Worm (Caenorhabditis elegans): ENCODE measurements around the gene iff-1.

Gene iff-1

ce11 chrIII:9702665-9703252 is 44.2 kb downstream of the iff-1 start:
- peak; percentile 6 for TF ChIP-seq elt-2 (tag; optimal IDR thresholded peaks at IDR 0.05)
- TF ChIP-seq R02D3.7 (tag; optimal IDR thresholded peaks at IDR 0.05), result no peak
- no peak for TF ChIP-seq snpc-4 (tag; optimal IDR thresholded peaks at IDR 0.05)
- TF ChIP-seq nhr-77 (tag; optimal IDR thresholded peaks at IDR 0.05), result no peak
- no peak for TF ChIP-seq tbx-2 (tag; optimal IDR thresholded peaks at IDR 0.05)
- TF ChIP-seq ZK546.5 (tag; optimal IDR thresholded peaks at IDR 0.05), result no peak
- TF ChIP-seq nhr-237 (tag; optimal IDR thresholded peaks at IDR 0.05), result no peak
- TF ChIP-seq skn-1 (tag; optimal IDR thresholded peaks at IDR 0.05), result no peak
- no peak for TF ChIP-seq nhr-11 (tag; optimal IDR thresholded peaks at IDR 0.05)
- no peak for TF ChIP-seq egl-27 (tag; optimal IDR thresholded peaks at IDR 0.05)
- no peak for TF ChIP-seq daf-12 (tag; optimal IDR thresholded peaks at IDR 0.05)
- TF ChIP-seq nhr-28 (tag; optimal IDR thresholded peaks at IDR 0.05), result no peak
- no peak for TF ChIP-seq ama-1 (optimal IDR thresholded peaks at IDR 0.05)
- no peak for TF ChIP-seq nhr-76 (tag; optimal IDR thresholded peaks at IDR 0.05)
- peak; percentile 3 for TF ChIP-seq nfya-1 (tag; optimal IDR thresholded peaks at IDR 0.05; ENCODE audit: insufficient read depth)
- no peak for TF ChIP-seq fkh-2 (tag; optimal IDR thresholded peaks at IDR 0.05)
- peak; percentile 68 for TF ChIP-seq pha-4 (tag; optimal IDR thresholded peaks at IDR 0.05)
- no peak for TF ChIP-seq nhr-67 (tag; optimal IDR thresholded peaks at IDR 0.05)
- TF ChIP-seq eor-1 (tag; optimal IDR thresholded peaks at IDR 0.05), result no peak
- TF ChIP-seq unc-62 (GFP tag; optimal IDR thresholded peaks at IDR 0.05), result peak; percentile 6
- no peak for TF ChIP-seq nhr-12 (tag; optimal IDR thresholded peaks at IDR 0.05)
- no peak for TF ChIP-seq unc-39 (tag; optimal IDR thresholded peaks at IDR 0.05)
- TF ChIP-seq hmg-11 (tag; optimal IDR thresholded peaks at IDR 0.05), result peak; percentile 28

DNA sequence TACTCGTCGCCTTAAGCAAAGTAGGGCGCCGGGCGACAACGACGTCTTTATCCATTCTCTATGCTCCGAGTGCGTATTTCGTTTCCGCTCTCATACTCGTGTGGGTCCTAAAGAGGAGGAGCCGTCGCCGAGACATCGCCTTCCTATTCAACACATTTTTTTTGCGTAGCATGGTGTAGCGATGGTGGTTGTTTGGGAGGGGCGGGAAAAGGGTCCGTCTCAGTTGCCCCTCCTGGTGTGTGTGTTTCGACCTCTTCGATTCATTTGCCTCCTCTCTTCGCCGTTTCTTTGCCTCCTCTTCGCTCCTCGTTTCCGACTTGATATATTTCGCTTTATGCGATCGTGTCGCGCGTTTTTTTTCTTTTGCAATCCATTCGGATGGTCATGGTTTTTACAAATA is 45.2 kb downstream of the iff-1 start:
- peak; percentile 22 for TF ChIP-seq fkh-10 (GFP tag; optimal IDR thresholded peaks at IDR 0.05)
- no peak for TF ChIP-seq sea-2 (GFP tag; optimal IDR thresholded peaks at IDR 0.05)
- TF ChIP-seq nhr-76 (tag; optimal IDR thresholded peaks at IDR 0.05), result no peak
- TF ChIP-seq lin-15B (tag; optimal IDR thresholded peaks at IDR 0.05), result no peak

- TF ChIP-seq egl-5 (tag; optimal IDR thresholded peaks at IDR 0.05) (no peak), nfya-1 (tag; optimal IDR thresholded peaks at IDR 0.05; ENCODE audit: insufficient read depth) (peak; percentile 15), nhr-23 (tag; optimal IDR thresholded peaks at IDR 0.05) (peak; percentile 15), lin-39 (tag; optimal IDR thresholded peaks at IDR 0.05) (peak; percentile 60), ama-1 (optimal IDR thresholded peaks at IDR 0.05) (no peak), unc-39 (tag; optimal IDR thresholded peaks at IDR 0.05) (no peak)
These were observed 46.8 kb downstream of the iff-1 start for ce11 chrIII:9700114-9700690.

- TF ChIP-seq snpc-4 (tag; optimal IDR thresholded peaks at IDR 0.05) (no peak), zag-1 (tag; optimal IDR thresholded peaks at IDR 0.05) (no peak), nhr-25 (tag; optimal IDR thresholded peaks at IDR 0.05) (no peak), nhr-67 (tag; optimal IDR thresholded peaks at IDR 0.05) (no peak), ZK546.5 (tag; optimal IDR thresholded peaks at IDR 0.05) (no peak), aly-2 (tag; optimal IDR thresholded peaks at IDR 0.05) (no peak), ama-1 (optimal IDR thresholded peaks at IDR 0.05) (no peak), ceh-82 (tag; optimal IDR thresholded peaks at IDR 0.05) (no peak), sea-2 (GFP tag; optimal IDR thresholded peaks at IDR 0.05) (no peak), lsy-12 (tag; optimal IDR thresholded peaks at IDR 0.05) (no peak), R02D3.7 (tag; optimal IDR thresholded peaks at IDR 0.05) (no peak), ceh-9 (tag; optimal IDR thresholded peaks at IDR 0.05) (no peak), egl-27 (tag; optimal IDR thresholded peaks at IDR 0.05) (no peak), nhr-28 (tag; optimal IDR thresholded peaks at IDR 0.05) (no peak)
These were observed 47.4 kb downstream of the iff-1 start, which contains the start of gene tlk-1 for ce11 chrIII:9699576-9699975. tlk-1 (plus strand) TSS chrIII:9699876.

Measured in whole organism, L3 larva.